Worm (Caenorhabditis elegans): ENCODE results near the gene C32D5.4.

The C32D5.4 gene

ce11 chrII:6360822-6361221, 37.9 kb upstream of the C32D5.4 start, which contains the start of gene K10B2.4 (continued):
- TF ChIP-seq mel-28 (tag; optimal IDR thresholded peaks at IDR 0.05; ENCODE audit: borderline replicate concordance) (no peak), sea-2 (GFP tag; IDR thresholded peaks at IDR 0.05) (no peak), ZK185.1 (tag; optimal IDR thresholded peaks at IDR 0.05; ENCODE audit: poor library complexity, severe bottlenecking) (peak; percentile 58), ztf-22 (GFP tag; optimal IDR thresholded peaks at IDR 0.05) (no peak), egl-44 (GFP tag; IDR thresholded peaks at IDR 0.05) (no peak), F33H1.4 (GFP tag; IDR thresholded peaks at IDR 0.05) (no peak), rec-8 (tag; optimal IDR thresholded peaks at IDR 0.05) (no peak), ztf-25 (GFP tag; IDR thresholded peaks at IDR 0.05) (no peak), F10E7.11 (tag; optimal IDR thresholded peaks at IDR 0.05) (no peak), somi-1 (GFP tag; optimal IDR thresholded peaks at IDR 0.05) (no peak), F23B12.7 (tag; optimal IDR thresholded peaks at IDR 0.05; ENCODE audit: insufficient read depth) (peak; percentile 80), tlf-1 (GFP tag; optimal IDR thresholded peaks at IDR 0.05) (peak; percentile 43), hlh-12 (tag; optimal IDR thresholded peaks at IDR 0.05) (no peak), B0035.1 (tag; optimal IDR thresholded peaks at IDR 0.05) (peak; percentile 56), K11D2.4 (GFP tag; IDR thresholded peaks at IDR 0.05) (no peak), ztf-6 (GFP tag; IDR thresholded peaks at IDR 0.05) (no peak), snpc-1.3 (tag; optimal IDR thresholded peaks at IDR 0.05; ENCODE audit: insufficient read depth) (no peak), ztf-3 (GFP tag; optimal IDR thresholded peaks at IDR 0.05) (no peak), xnd-1 (tag; optimal IDR thresholded peaks at IDR 0.05) (no peak), mxl-1 (tag; optimal IDR thresholded peaks at IDR 0.05) (no peak), ekl-4 (GFP tag; IDR thresholded peaks at IDR 0.05) (peak; percentile 73), snpc-1.1 (tag; optimal IDR thresholded peaks at IDR 0.05; ENCODE audit: insufficient read depth) (no peak), lir-1 (GFP tag; conservative IDR thresholded peaks at IDR 0.05) (no peak), ets-4 (GFP tag; optimal IDR thresholded peaks at IDR 0.05) (no peak), gei-17 (GFP tag; optimal IDR thresholded peaks at IDR 0.05) (no peak), athp-1 (tag; optimal IDR thresholded peaks at IDR 0.05) (no peak), lsy-27 (tag; optimal IDR thresholded peaks at IDR 0.05; ENCODE audit: borderline replicate concordance, insufficient read depth) (no peak), F57C9.4 (tag; optimal IDR thresholded peaks at IDR 0.05) (no peak), attf-3 (GFP tag; conservative IDR thresholded peaks at IDR 0.05) (no peak), ceh-79 (tag; optimal IDR thresholded peaks at IDR 0.05) (no peak), nfya-1 (tag; optimal IDR thresholded peaks at IDR 0.05; ENCODE audit: borderline replicate concordance, insufficient read depth) (no peak), tbx-9 (tag; optimal IDR thresholded peaks at IDR 0.05; ENCODE audit: borderline replicate concordance) (no peak), nhr-179 (tag; optimal IDR thresholded peaks at IDR 0.05) (no peak), sdz-38 (tag; optimal IDR thresholded peaks at IDR 0.05) (no peak), ceh-40 (GFP tag; IDR thresholded peaks at IDR 0.05) (no peak), efl-1 (GFP tag; optimal IDR thresholded peaks at IDR 0.05) (no peak), nhr-80 (tag; optimal IDR thresholded peaks at IDR 0.05) (peak; percentile 61), D2030.7 (GFP tag; IDR thresholded peaks at IDR 0.05) (peak; percentile 41; the same call in 1 of the 2 replicates), Y53F4B.3 (GFP tag; IDR thresholded peaks at IDR 0.05) (no peak), rpc-1 (optimal IDR thresholded peaks at IDR 0.05) (no peak), rpc-1 (tag; optimal IDR thresholded peaks at IDR 0.05) (no peak), zfh-2 (GFP tag; conservative IDR thresholded peaks at IDR 0.05) (no peak), F57A8.1 (GFP tag; optimal IDR thresholded peaks at IDR 0.05) (no peak), mcd-1 (GFP tag; IDR thresholded peaks at IDR 0.05) (peak; percentile 59; the same call in 1 of the 2 replicates), lin-40 (tag; optimal IDR thresholded peaks at IDR 0.05) (peak; percentile 47), lin-26 (GFP tag; IDR thresholded peaks at IDR 0.05) (no peak), T07F8.4 (tag; optimal IDR thresholded peaks at IDR 0.05) (no peak), lsl-1 (GFP tag; optimal IDR thresholded peaks at IDR 0.05) (peak; percentile 7), madf-6 (GFP tag; IDR thresholded peaks at IDR 0.05) (peak; percentile 50)

Measured in whole organism, young adult.